Worm (Caenorhabditis elegans) whole organism, early embryonic: ENCODE data around the gene C08F11.12.

Source experiments
- B0310.2 ChIP-seq: sonication (generic microtip); optimal IDR thresholded peaks from 2 replicates; lab custom pipeline; 2016; ENCODE audit warnings: mild to moderate bottlenecking, missing genetic modification characterization, missing compliant biosample characterization
- aly-1 ChIP-seq: sonication (generic microtip); optimal IDR thresholded peaks from 2 replicates; lab custom pipeline; 2016; ENCODE audit warnings: missing genetic modification characterization, missing compliant biosample characterization
- ama-1 ChIP-seq: fragments of 150-350 bp; optimal IDR thresholded peaks from 2 replicates; lab custom pipeline; 2014
- flt-1 ChIP-seq: fragments of 200-800 bp; sonication (Bioruptor generic); IDR thresholded peaks from 2 replicates; pipeline ENCODE4 v1.3.6; 2022; ENCODE audit warnings: missing genetic modification characterization, missing compliant biosample characterization
- hmbx-1 ChIP-seq: sonication (generic microtip); optimal IDR thresholded peaks from 2 replicates; lab custom pipeline; 2016; ENCODE audit warnings: mild to moderate bottlenecking, missing genetic modification characterization, missing compliant biosample characterization
- hmg-4 ChIP-seq: fragments of 200-800 bp; sonication (Bioruptor generic); optimal IDR thresholded peaks from 2 replicates; lab custom pipeline; 2018; ENCODE audit warnings: mild to moderate bottlenecking, missing genetic modification characterization, missing compliant biosample characterization
- sea-1 ChIP-seq: fragments of 200-800 bp; sonication (Bioruptor generic); conservative IDR thresholded peaks from 2 replicates; pipeline ENCODE4 v1.3.6; 2022; ENCODE audit warnings: missing genetic modification characterization, missing compliant biosample characterization

DNA sequence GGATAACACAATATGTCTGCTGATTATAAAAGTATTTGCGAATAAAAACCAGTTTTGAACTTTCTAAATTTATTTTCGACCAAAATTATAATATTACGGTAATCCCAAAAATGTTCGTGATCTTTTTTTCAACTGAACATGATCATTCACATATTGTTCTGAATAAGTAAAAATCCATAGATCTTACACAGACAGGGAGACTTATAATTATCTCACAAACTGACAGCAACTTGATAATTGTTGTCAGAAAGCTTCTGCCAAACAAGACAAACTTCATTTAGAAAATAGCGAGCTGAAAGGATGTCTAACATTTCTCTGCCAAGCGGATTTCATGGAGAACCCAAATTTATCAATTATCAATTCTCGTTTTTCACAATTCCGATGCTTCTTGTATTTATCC is 24.8 kb downstream of the C08F11.12 start, which contains the start of gene sru-21:
- no peak for TF ChIP-seq aly-1 (tag; lab: Kevin White, UChicago)
- TF ChIP-seq B0310.2 (tag; lab: Kevin White, UChicago) = no peak
- TF ChIP-seq ama-1 (lab: Kevin White, UChicago) = no peak
- no peak for TF ChIP-seq hmg-4 (GFP tag; lab: Kevin White, UChicago)
- no peak for TF ChIP-seq flt-1
- no peak for TF ChIP-seq sea-1 (GFP tag; lab: Robert Waterston, UW)
- TF ChIP-seq hmbx-1 (tag; lab: Kevin White, UChicago) = no peak
